Worm (Caenorhabditis elegans) whole organism, L1 larva: ENCODE measurements around the gene D1053.4.

ENCODE experiments used
- C16A3.4 ChIP-seq: fragments of 150-350 bp; optimal IDR thresholded peaks from 2 replicates; lab custom pipeline; 2014; ENCODE audit warnings: missing biosample characterization, missing genetic modification characterization
- unc-62 ChIP-seq: fragments of 150-350 bp; optimal IDR thresholded peaks from 2 replicates; lab custom pipeline; 2014; ENCODE audit warnings: missing biosample characterization, missing genetic modification reagents, missing genetic modification characterization

DNA sequence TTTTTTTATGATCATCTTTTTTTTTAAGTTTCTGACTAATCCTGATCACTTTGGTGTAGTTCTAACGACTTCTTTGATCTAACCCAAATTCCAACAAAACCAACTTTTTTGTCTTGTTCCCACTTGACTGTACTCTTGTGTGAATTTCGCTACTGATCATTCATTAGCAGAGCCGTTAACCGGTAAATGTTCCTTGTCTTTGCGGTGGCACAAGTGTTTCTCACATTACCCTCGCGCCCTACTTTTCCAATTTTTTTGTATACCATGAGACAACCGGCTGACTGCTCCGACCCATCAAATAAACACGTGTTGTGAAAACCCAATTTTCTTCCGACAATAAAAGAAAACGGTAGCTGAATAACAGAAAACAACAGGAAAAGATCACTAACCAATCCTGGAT, 9.2 kb upstream of the D1053.4 start:
- TF ChIP-seq unc-62 (GFP tag; lab: Kevin White, UChicago) (no peak), C16A3.4 (tag; lab: Kevin White, UChicago) (no peak)
